Worm (Caenorhabditis elegans) whole organism, mixed stage, embryonic: ENCODE measurements around the gene algn-3.

Source experiments
- M03D4.4 ChIP-seq: sonication (generic microtip); optimal IDR thresholded peaks from 2 replicates; lab custom pipeline; 2017; ENCODE audit warnings: mild to moderate bottlenecking, missing genetic modification characterization, missing compliant biosample characterization
- bed-3 ChIP-seq: fragments of 200-800 bp; sonication (Bioruptor generic); optimal IDR thresholded peaks from 3 replicates; lab custom pipeline; 2018; ENCODE audit warnings: mild to moderate bottlenecking, missing genetic modification characterization, moderate library complexity, missing compliant biosample characterization
- blmp-1 ChIP-seq: fragments of 150-350 bp; optimal IDR thresholded peaks from 2 replicates; lab custom pipeline; 2014; ENCODE audit warnings: missing biosample characterization, missing genetic modification characterization
- ceh-39 ChIP-seq: fragments of 150-350 bp; optimal IDR thresholded peaks from 2 replicates; lab custom pipeline; 2014; ENCODE audit warnings: missing biosample characterization, missing genetic modification characterization
- ceh-43 ChIP-seq: fragments of 200-800 bp; sonication (Bioruptor generic); optimal IDR thresholded peaks from 2 replicates; lab custom pipeline; 2018; ENCODE audit warnings: mild to moderate bottlenecking, missing genetic modification characterization, moderate library complexity, missing compliant biosample characterization
- elt-1 ChIP-seq: sonication (generic microtip); optimal IDR thresholded peaks from 2 replicates; lab custom pipeline; 2017; ENCODE audit warnings: missing genetic modification characterization, mild to moderate bottlenecking, missing compliant biosample characterization, antibody characterized with exemption, moderate library complexity, borderline replicate concordance; ENCODE audit not compliant: insufficient read depth
- lsy-2 ChIP-seq: fragments of 150-350 bp; optimal IDR thresholded peaks from 2 replicates; lab custom pipeline; 2014; ENCODE audit warnings: missing biosample characterization, missing genetic modification characterization

algn-3 gene

ce11 chrII:14077823-14078222, 54.8 kb downstream of the algn-3 start:
- TF ChIP-seq elt-1, result no peak
- TF ChIP-seq bed-3 (GFP tag; lab: Kevin White, UChicago), result no peak
- TF ChIP-seq ceh-43 (GFP tag; lab: Kevin White, UChicago), result no peak
- no peak for TF ChIP-seq M03D4.4 (tag; lab: Kevin White, UChicago)
- TF ChIP-seq blmp-1, result no peak
- no peak for TF ChIP-seq lsy-2 (tag; lab: Kevin White, UChicago)
- no peak for TF ChIP-seq ceh-39 (tag; lab: Kevin White, UChicago)
